Fruit fly (Drosophila melanogaster): ENCODE data around the gene Shc.

dm6 chr3L:9421621-9422020 is 5.2 kb upstream of the Shc start:
- TF ChIP-seq CTCF (optimal IDR thresholded peaks at IDR 0.05), result no peak
- TF ChIP-seq CG8478 (optimal IDR thresholded peaks at IDR 0.05), result no peak
